Worm (Caenorhabditis elegans) whole organism, midembryonic: ENCODE data around the gene str-196.

Experiments
- cog-1 ChIP-seq: sonication (generic microtip); optimal IDR thresholded peaks from 2 replicates; lab custom pipeline; 2016; ENCODE audit warnings: missing genetic modification characterization, missing compliant biosample characterization
- flt-1 ChIP-seq: fragments of 200-800 bp; sonication (Bioruptor generic); IDR thresholded peaks from 2 replicates; pipeline ENCODE4 v1.3.6; 2022; ENCODE audit warnings: missing genetic modification characterization, missing compliant biosample characterization
- klf-2 ChIP-seq: fragments of 200-800 bp; sonication (Bioruptor generic); conservative IDR thresholded peaks from 2 replicates; pipeline ENCODE4 v1.3.6; 2022; ENCODE audit warnings: missing genetic modification reagents, missing genetic modification characterization, missing compliant biosample characterization
- ztf-23 ChIP-seq: fragments of 200-800 bp; sonication (Bioruptor generic); IDR thresholded peaks from 2 replicates; pipeline ENCODE4 v1.3.6; 2022; ENCODE audit warnings: missing genetic modification reagents, missing genetic modification characterization, missing compliant biosample characterization

DNA sequence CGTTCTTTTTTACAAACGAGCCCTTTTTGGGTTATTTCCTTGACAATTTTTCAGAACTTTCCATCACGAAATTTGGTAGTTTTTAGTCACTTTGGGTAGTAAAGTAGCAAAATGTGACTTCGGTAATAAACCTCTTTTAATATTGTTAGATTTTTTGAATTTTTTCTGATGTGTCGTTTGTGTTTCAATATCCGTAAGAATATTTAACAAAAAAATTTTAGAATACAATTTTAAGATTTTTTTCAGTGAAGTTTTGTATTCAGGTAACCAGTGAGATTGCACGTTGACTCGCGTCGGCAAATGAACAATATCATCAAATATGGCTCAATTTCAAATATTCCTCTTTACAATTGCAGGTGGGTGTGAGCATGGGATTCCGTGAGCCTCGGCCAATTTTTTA is 18.9 kb upstream of the str-196 start, which contains the start of gene srt-31:
- TF ChIP-seq flt-1 (GFP tag; lab: Robert Waterston, UW), result no peak
- TF ChIP-seq cog-1 (tag; lab: Kevin White, UChicago), result no peak
- TF ChIP-seq ztf-23 (GFP tag; lab: Robert Waterston, UW), result no peak
- no peak for TF ChIP-seq klf-2 (GFP tag; lab: Robert Waterston, UW)
